Worm (Caenorhabditis elegans): ENCODE results near the gene oac-12.
"Not testable (repeated sequence)": the region's sequence is repeated elsewhere in the genome, so short reads cannot be mapped to it uniquely, and the experiment has no call there.

oac-12 gene

DNA sequence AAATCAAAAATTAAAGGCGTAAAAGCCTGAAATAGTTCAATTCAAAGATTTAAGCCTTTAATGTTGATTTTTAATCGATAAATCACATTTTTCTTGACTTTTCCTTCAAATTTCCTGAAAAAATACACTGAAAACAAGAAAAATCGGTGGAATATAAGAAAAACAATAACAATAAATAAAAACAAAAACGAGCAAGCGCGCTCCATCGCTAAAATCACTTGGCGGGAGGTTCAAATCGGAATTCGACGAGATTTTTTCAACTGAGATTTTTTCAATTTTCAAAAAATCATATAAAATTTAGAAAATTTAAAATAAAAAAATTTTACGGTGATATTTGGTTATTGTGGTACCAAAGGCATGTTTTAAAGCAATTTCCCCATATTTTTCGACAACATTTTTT lies 7.1 kb upstream of the oac-12 start:
- TF ChIP-seq ztf-23 (GFP tag; IDR thresholded peaks at IDR 0.05) (no peak), cog-1 (tag; optimal IDR thresholded peaks at IDR 0.05) (no peak), flt-1 (GFP tag; IDR thresholded peaks at IDR 0.05) (no peak), klf-2 (GFP tag; conservative IDR thresholded peaks at IDR 0.05) (no peak), ztf-29 (GFP tag; IDR thresholded peaks at IDR 0.05) (no peak), T22C8.4 (GFP tag; IDR thresholded peaks at IDR 0.05) (no peak), tab-1 (GFP tag; IDR thresholded peaks at IDR 0.05) (no peak), med-1 (GFP tag; optimal IDR thresholded peaks at IDR 0.05; ENCODE audit: insufficient read depth) (no peak), ref-1 (GFP tag; conservative IDR thresholded peaks at IDR 0.05) (no peak)

- not testable (repeated sequence) for TF ChIP-seq T22C8.4 (GFP tag; IDR thresholded peaks at IDR 0.05); flt-1 (GFP tag; IDR thresholded peaks at IDR 0.05); ref-1 (GFP tag; conservative IDR thresholded peaks at IDR 0.05)
These were observed 4.1 kb upstream of the oac-12 start, which contains the start of gene irld-1 for ce11 chrV:4336462-4336861. Gene irld-1, plus strand, starts transcription at chrV:4336762.

DNA sequence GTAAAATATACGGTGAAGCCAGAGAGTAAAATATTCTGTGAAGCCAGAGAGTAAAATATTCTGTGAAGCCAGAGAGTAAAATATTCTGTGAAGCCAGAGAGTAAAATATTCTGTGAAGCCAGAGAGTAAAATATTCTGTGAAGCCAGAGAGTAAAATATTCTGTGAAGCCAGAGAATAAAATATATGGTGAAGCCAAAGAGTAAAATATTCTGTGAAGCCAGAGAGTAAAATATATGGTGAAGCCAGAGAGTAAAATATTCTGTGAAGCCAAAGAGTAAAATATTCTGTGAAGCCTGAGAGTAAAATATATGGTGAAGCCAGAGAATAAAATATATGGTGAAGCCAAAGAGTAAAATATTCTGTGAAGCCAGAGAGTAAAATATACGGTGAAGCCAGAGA lies 3.4 kb upstream of the oac-12 start:
- TF ChIP-seq flt-1 (GFP tag; IDR thresholded peaks at IDR 0.05) (0 out of 2 replicates have a peak, but pooled peaks have one; percentile 42), T22C8.4 (GFP tag; IDR thresholded peaks at IDR 0.05) (0 out of 2 replicates have a peak, but pooled peaks have one; percentile 18)

ce11 chrV:4333518-4333917 lies 1.2 kb upstream of the oac-12 start:
- peak; percentile 61; the same call in 1 of the 2 replicates for TF ChIP-seq flt-1 (GFP tag; IDR thresholded peaks at IDR 0.05)

DNA sequence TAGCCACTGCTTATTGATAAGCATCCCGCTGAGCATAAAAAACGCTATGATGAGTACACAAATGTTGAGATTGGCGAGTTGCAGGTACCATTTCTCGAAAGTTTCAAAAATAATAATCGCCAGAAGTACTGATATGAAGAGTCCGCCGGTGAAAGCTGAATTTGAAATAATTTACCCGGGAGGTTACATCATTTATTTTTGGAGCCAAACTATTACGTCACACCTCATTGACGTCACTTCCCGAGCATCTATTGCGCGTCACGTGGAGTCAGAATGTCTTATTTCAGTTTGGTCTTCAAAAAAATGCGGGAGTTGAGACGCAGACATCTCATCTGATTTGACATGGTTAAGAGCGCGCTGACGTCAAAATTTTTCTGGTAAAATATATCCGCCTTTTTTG lies 1.5 kb downstream of the oac-12 start:
- TF ChIP-seq klf-2 (GFP tag; conservative IDR thresholded peaks at IDR 0.05) (no peak), flt-1 (GFP tag; IDR thresholded peaks at IDR 0.05) (no peak), ztf-29 (GFP tag; IDR thresholded peaks at IDR 0.05) (no peak), tab-1 (GFP tag; IDR thresholded peaks at IDR 0.05) (no peak), med-1 (GFP tag; optimal IDR thresholded peaks at IDR 0.05; ENCODE audit: insufficient read depth) (no peak), T22C8.4 (GFP tag; IDR thresholded peaks at IDR 0.05) (no peak), cog-1 (tag; optimal IDR thresholded peaks at IDR 0.05) (no peak), ref-1 (GFP tag; conservative IDR thresholded peaks at IDR 0.05) (no peak), ztf-23 (GFP tag; IDR thresholded peaks at IDR 0.05) (no peak)

- TF ChIP-seq tab-1 (GFP tag; IDR thresholded peaks at IDR 0.05), result no peak
- TF ChIP-seq T22C8.4 (GFP tag; IDR thresholded peaks at IDR 0.05), result no peak
- no peak for TF ChIP-seq ztf-23 (GFP tag; IDR thresholded peaks at IDR 0.05)
These were observed 5.5 kb downstream of the oac-12 start, which contains the start of gene D2063.1 for ce11 chrV:4326841-4327240. Gene D2063.1, plus strand, starts transcription at chrV:4327121.

ce11 chrV:4325415-4325814 lies 6.9 kb downstream of the oac-12 start, which contains the start of gene nhr-125:
Gene nhr-125, minus strand, starts transcription at chrV:4325515.
- TF ChIP-seq ztf-23 (GFP tag; IDR thresholded peaks at IDR 0.05), result no peak
- no peak for TF ChIP-seq ztf-29 (GFP tag; IDR thresholded peaks at IDR 0.05)
- TF ChIP-seq flt-1 (GFP tag; IDR thresholded peaks at IDR 0.05), result no peak
- no peak for TF ChIP-seq tab-1 (GFP tag; IDR thresholded peaks at IDR 0.05)
- TF ChIP-seq ref-1 (GFP tag; conservative IDR thresholded peaks at IDR 0.05), result no peak
- no peak for TF ChIP-seq cog-1 (tag; optimal IDR thresholded peaks at IDR 0.05)
- no peak for TF ChIP-seq klf-2 (GFP tag; conservative IDR thresholded peaks at IDR 0.05)
- no peak for TF ChIP-seq med-1 (GFP tag; optimal IDR thresholded peaks at IDR 0.05; ENCODE audit: insufficient read depth)
- TF ChIP-seq T22C8.4 (GFP tag; IDR thresholded peaks at IDR 0.05), result no peak

ce11 chrV:4322706-4323105 lies 9.6 kb downstream of the oac-12 start, which contains the start of gene R02D1.2:
Gene R02D1.2, minus strand, starts transcription at chrV:4322806.
- TF ChIP-seq ref-1 (GFP tag; conservative IDR thresholded peaks at IDR 0.05) (no peak), ztf-29 (GFP tag; IDR thresholded peaks at IDR 0.05) (no peak), klf-2 (GFP tag; conservative IDR thresholded peaks at IDR 0.05) (no peak), med-1 (GFP tag; optimal IDR thresholded peaks at IDR 0.05; ENCODE audit: insufficient read depth) (no peak), cog-1 (tag; optimal IDR thresholded peaks at IDR 0.05) (no peak), tab-1 (GFP tag; IDR thresholded peaks at IDR 0.05) (no peak), ztf-23 (GFP tag; IDR thresholded peaks at IDR 0.05) (no peak), T22C8.4 (GFP tag; IDR thresholded peaks at IDR 0.05) (no peak), flt-1 (GFP tag; IDR thresholded peaks at IDR 0.05) (no peak)

DNA sequence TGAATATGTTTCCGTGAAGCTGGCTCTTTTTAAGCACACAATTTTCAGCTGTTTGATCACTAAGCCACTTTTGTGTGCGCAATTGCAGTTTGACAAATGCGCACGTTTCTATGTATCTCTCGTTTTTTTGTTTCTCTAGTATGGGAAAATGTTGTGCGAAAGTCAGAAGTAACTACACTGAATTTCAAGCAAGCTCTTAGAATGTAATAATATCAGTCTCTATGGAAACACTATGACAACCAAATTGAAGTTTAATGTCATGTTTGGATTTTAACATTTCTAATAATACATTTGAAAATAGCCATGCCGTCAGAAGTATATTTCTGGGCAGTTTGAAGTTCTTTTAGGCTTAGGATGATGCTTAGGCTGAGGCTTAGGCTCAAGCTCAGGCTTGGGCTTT lies 12.5 kb downstream of the oac-12 start, which contains the start of gene ZC132.9:
ZC132.9 (minus strand) TSS at position 101 of the 400 bp plus-strand sequence.
- no peak for TF ChIP-seq ztf-23 (GFP tag; IDR thresholded peaks at IDR 0.05)
- TF ChIP-seq klf-2 (GFP tag; conservative IDR thresholded peaks at IDR 0.05), result no peak
- TF ChIP-seq ref-1 (GFP tag; conservative IDR thresholded peaks at IDR 0.05), result no peak
- TF ChIP-seq T22C8.4 (GFP tag; IDR thresholded peaks at IDR 0.05), result no peak
- TF ChIP-seq ztf-29 (GFP tag; IDR thresholded peaks at IDR 0.05), result no peak
- no peak for TF ChIP-seq tab-1 (GFP tag; IDR thresholded peaks at IDR 0.05)
- TF ChIP-seq med-1 (GFP tag; optimal IDR thresholded peaks at IDR 0.05; ENCODE audit: insufficient read depth), result no peak
- no peak for TF ChIP-seq flt-1 (GFP tag; IDR thresholded peaks at IDR 0.05)
- no peak for TF ChIP-seq cog-1 (tag; optimal IDR thresholded peaks at IDR 0.05)

DNA sequence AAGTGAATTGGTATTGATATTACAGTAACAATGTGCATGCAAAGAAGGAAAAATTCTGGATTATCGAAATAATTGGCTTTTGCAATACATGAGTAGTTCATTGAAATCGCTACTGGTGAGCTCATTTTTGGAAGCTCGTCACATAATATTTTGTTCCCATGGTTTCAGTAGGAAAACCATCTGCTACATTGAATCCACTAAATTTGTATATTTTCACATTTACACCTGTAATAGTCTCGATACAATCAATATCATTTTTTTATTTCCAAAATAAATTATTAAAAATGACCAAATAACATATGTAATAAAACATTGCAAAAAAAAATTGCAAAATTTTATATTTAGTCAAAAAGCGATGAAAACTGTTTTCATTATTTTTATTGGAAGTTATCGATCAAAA lies 17.3 kb downstream of the oac-12 start, which contains the start of gene srh-192:
srh-192 (minus strand) TSS at position 101 of the 400 bp plus-strand sequence.
- TF ChIP-seq med-1 (GFP tag; optimal IDR thresholded peaks at IDR 0.05; ENCODE audit: insufficient read depth) (no peak), ref-1 (GFP tag; conservative IDR thresholded peaks at IDR 0.05) (no peak), flt-1 (GFP tag; IDR thresholded peaks at IDR 0.05) (no peak), ztf-23 (GFP tag; IDR thresholded peaks at IDR 0.05) (no peak), tab-1 (GFP tag; IDR thresholded peaks at IDR 0.05) (no peak), cog-1 (tag; optimal IDR thresholded peaks at IDR 0.05) (no peak), T22C8.4 (GFP tag; IDR thresholded peaks at IDR 0.05) (no peak), ztf-29 (GFP tag; IDR thresholded peaks at IDR 0.05) (no peak), klf-2 (GFP tag; conservative IDR thresholded peaks at IDR 0.05) (no peak)

DNA sequence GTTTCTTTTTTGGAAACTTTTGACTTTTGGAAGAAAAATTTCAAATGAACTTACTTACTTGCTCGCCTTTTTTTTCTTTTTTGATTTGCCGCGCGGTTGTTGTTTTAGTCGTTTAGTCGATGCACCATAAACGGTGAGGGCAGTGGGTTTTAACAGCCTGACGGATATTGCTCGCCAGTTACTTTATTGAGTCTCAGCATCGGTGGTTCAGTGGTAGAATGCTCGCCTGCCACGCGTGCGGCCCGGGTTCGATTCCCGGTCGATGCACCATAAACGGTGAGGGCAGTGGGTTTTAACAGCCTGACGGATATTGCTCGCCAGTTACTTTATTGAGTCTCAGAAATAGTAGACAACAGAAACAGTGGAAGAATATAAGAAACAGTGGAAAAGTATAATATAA lies 21.9 kb downstream of the oac-12 start:
- 0 out of 2 replicates have a peak, but pooled peaks have one; percentile 26 for TF ChIP-seq T22C8.4 (GFP tag; IDR thresholded peaks at IDR 0.05)
- peak; percentile 47; the same call in 1 of the 2 replicates for TF ChIP-seq flt-1 (GFP tag; IDR thresholded peaks at IDR 0.05)
